Fruit fly (Drosophila melanogaster) whole organism, adult: ENCODE results near the gene AkhR.

Experiments
- CG1620 ChIP-seq: fragments of 200-800 bp; sonication (Bioruptor generic); optimal IDR thresholded peaks from 2 replicates; lab custom pipeline; 2016; ENCODE audit warnings: missing biosample characterization, missing genetic modification characterization
- pad ChIP-seq: fragments of 200-800 bp; sonication (Bioruptor generic); optimal IDR thresholded peaks from 3 replicates; lab custom pipeline; 2017; ENCODE audit warnings: missing biosample characterization, missing genetic modification characterization, mild to moderate bottlenecking, moderate library complexity, missing genetic modification reagents
- tj ChIP-seq: fragments of 200-800 bp; sonication (Bioruptor generic); optimal IDR thresholded peaks from 3 replicates; lab custom pipeline; 2017; ENCODE audit warnings: missing biosample characterization, mild to moderate bottlenecking, missing genetic modification characterization, moderate library complexity

dm6 chr2L:6705081-6705480, 10.9 kb downstream of the AkhR start:
- TF ChIP-seq tj: no peak
- no peak for TF ChIP-seq CG1620 (GFP tag; lab: Kevin White, UChicago)
- no peak for TF ChIP-seq pad (GFP tag; lab: Kevin White, UChicago)
